Worm (Caenorhabditis elegans) whole organism, L3 larva: Measurements from ENCODE around the gene C46F2.1.

Experiments used
- ZK546.5 ChIP-seq: sonication (generic microtip); optimal IDR thresholded peaks from 2 replicates; lab custom pipeline; 2017; ENCODE audit warnings: missing biosample characterization, missing genetic modification characterization
- ama-1 ChIP-seq: fragments of 150-350 bp; optimal IDR thresholded peaks from 2 replicates; lab custom pipeline; 2018
- egl-27 ChIP-seq: sonication (generic microtip); optimal IDR thresholded peaks from 4 replicates; lab custom pipeline; 2017; ENCODE audit warnings: missing biosample characterization, missing genetic modification reagents, missing genetic modification characterization
- elt-2 ChIP-seq: sonication (generic microtip); optimal IDR thresholded peaks from 2 replicates; lab custom pipeline; 2016; ENCODE audit warnings: missing genetic modification reagents, mild to moderate bottlenecking, missing genetic modification characterization, missing compliant biosample characterization
- fkh-10 ChIP-seq: sonication (generic microtip); optimal IDR thresholded peaks from 2 replicates; lab custom pipeline; 2017; ENCODE audit warnings: missing biosample characterization, missing genetic modification reagents, missing genetic modification characterization
- nhr-28 ChIP-seq: fragments of 150-350 bp; optimal IDR thresholded peaks from 2 replicates; lab custom pipeline; 2014; ENCODE audit warnings: missing biosample characterization, missing genetic modification characterization
- nhr-77 ChIP-seq: fragments of 150-350 bp; optimal IDR thresholded peaks from 2 replicates; lab custom pipeline; 2014; ENCODE audit warnings: missing biosample characterization, missing genetic modification characterization
- pha-4 ChIP-seq: fragments of 150-350 bp; optimal IDR thresholded peaks from 2 replicates; lab custom pipeline; 2014; ENCODE audit warnings: missing biosample characterization, missing genetic modification reagents, missing genetic modification characterization
- sea-2 ChIP-seq: fragments of 150-350 bp; sonication (generic microtip); optimal IDR thresholded peaks from 4 replicates; lab custom pipeline; 2014; ENCODE audit warnings: missing biosample characterization, missing genetic modification reagents, missing genetic modification characterization
- zag-1 ChIP-seq: fragments of 150-350 bp; optimal IDR thresholded peaks from 2 replicates; lab custom pipeline; 2014; ENCODE audit warnings: missing biosample characterization, missing genetic modification characterization

- TF ChIP-seq pha-4 (tag; lab: Kevin White, UChicago) (no peak), zag-1 (tag; lab: Kevin White, UChicago) (no peak), sea-2 (GFP tag; lab: Kevin White, UChicago) (no peak), elt-2 (tag; lab: Kevin White, UChicago) (no peak), egl-27 (tag; lab: Kevin White, UChicago) (no peak), ZK546.5 (no peak), nhr-77 (no peak), fkh-10 (GFP tag; lab: Kevin White, UChicago) (no peak), ama-1 (lab: Kevin White, UChicago) (no peak), nhr-28 (no peak)
These were observed 29.2 kb upstream of the C46F2.1 start for ce11 chrX:8048637-8049036.
